Worm (Caenorhabditis elegans): ENCODE data around the gene F25F2.1.
A peak's percentile ranks its signal among the peaks of the same experiment; 100 is the strongest.

Gene F25F2.1

ce11 chrIII:4468812-4469211 is 39.8 kb upstream of the F25F2.1 start, which contains the start of gene mstr-2:
Gene mstr-2 (plus strand): TSS chrIII:4469112.
- TF ChIP-seq zag-1 (tag; optimal IDR thresholded peaks at IDR 0.05) (no peak), unc-62 (GFP tag; optimal IDR thresholded peaks at IDR 0.05 in 1 of 2) (peak in 1 of 2 experiments; percentile 48), unc-62 (tag; optimal IDR thresholded peaks at IDR 0.05) (no peak)

DNA sequence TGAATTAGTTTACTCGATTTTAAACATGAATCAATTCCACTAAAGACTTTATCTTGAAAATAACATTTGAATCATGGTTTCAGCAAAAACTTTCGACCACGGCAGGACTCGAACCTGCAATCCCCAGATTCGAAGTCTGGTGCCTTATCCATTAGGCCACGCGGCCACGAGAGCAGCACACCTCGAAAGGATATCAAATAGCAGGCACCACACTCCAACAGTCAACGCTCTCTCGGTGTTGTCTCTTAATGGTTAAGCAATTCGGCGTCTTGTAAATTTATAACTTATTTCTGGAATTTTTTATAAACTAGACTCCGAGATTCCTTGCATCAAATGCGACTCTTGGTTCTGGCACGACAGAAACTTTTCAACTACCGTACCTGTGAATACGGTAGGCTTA is 37.9 kb upstream of the F25F2.1 start:
- TF ChIP-seq T20F7.1 (GFP tag; optimal IDR thresholded peaks at IDR 0.05) (no peak), mxl-3 (GFP tag; optimal IDR thresholded peaks at IDR 0.05) (no peak), duxl-1 (tag; optimal IDR thresholded peaks at IDR 0.05; ENCODE audit: poor library complexity) (peak; percentile 86), ceh-32 (tag; optimal IDR thresholded peaks at IDR 0.05; ENCODE audit: poor library complexity) (no peak), hif-1 (tag; optimal IDR thresholded peaks at IDR 0.05) (peak in 1 of 2 experiments; percentile 55), pqm-1 (tag; optimal IDR thresholded peaks at IDR 0.05) (no peak), snpc-1.2 (GFP tag; IDR thresholded peaks at IDR 0.05) (peak; percentile 74), nhr-48 (tag; optimal IDR thresholded peaks at IDR 0.05) (peak; percentile 80), lin-38 (GFP tag; IDR thresholded peaks at IDR 0.05) (peak; percentile 77), lim-7 (GFP tag; IDR thresholded peaks at IDR 0.05) (peak; percentile 84), saeg-2 (GFP tag; IDR thresholded peaks at IDR 0.05) (peak; percentile 48; the same call in 1 of the 2 replicates), daf-19 (GFP tag; conservative IDR thresholded peaks at IDR 0.05) (peak; percentile 73), attf-4 (tag; optimal IDR thresholded peaks at IDR 0.05) (no peak), ces-1 (GFP tag; optimal IDR thresholded peaks at IDR 0.05) (no peak), ztf-7 (tag; optimal IDR thresholded peaks at IDR 0.05) (peak; percentile 64), skn-1 (tag; optimal IDR thresholded peaks at IDR 0.05) (no peak), nhr-76 (tag; optimal IDR thresholded peaks at IDR 0.05) (no peak), ama-1 (optimal IDR thresholded peaks at IDR 0.05) (no peak), egl-27 (tag; optimal IDR thresholded peaks at IDR 0.05) (no peak), jun-1 (tag; optimal IDR thresholded peaks at IDR 0.05) (no peak), mdl-1 (tag; optimal IDR thresholded peaks at IDR 0.05) (no peak), ZK546.5 (tag; optimal IDR thresholded peaks at IDR 0.05) (no peak), lin-1 (GFP tag; IDR thresholded peaks at IDR 0.05) (peak; percentile 34; the same call in 1 of the 2 replicates), lin-15B (tag; optimal IDR thresholded peaks at IDR 0.05) (no peak), egl-43 (GFP tag; IDR thresholded peaks at IDR 0.05) (peak; percentile 91), ceh-44 (GFP tag; IDR thresholded peaks at IDR 0.05) (peak; percentile 87), pha-4 (GFP tag; IDR thresholded peaks at IDR 0.05) (peak; percentile 75), pha-4 (tag; optimal IDR thresholded peaks at IDR 0.05) (no peak), rbr-2 (tag; optimal IDR thresholded peaks at IDR 0.05) (peak; percentile 57), zip-11 (GFP tag; IDR thresholded peaks at IDR 0.05) (no peak), Y48G9A.11 (GFP tag; IDR thresholded peaks at IDR 0.05) (peak; percentile 49), nhr-10 (tag; optimal IDR thresholded peaks at IDR 0.05) (no peak), snpc-4 (tag; optimal IDR thresholded peaks at IDR 0.05) (no peak), mxl-2 (GFP tag; conservative IDR thresholded peaks at IDR 0.05) (no peak), lir-3 (tag; optimal IDR thresholded peaks at IDR 0.05) (peak; percentile 59), dmd-8 (GFP tag; IDR thresholded peaks at IDR 0.05) (peak; percentile 86), cey-2 (tag; optimal IDR thresholded peaks at IDR 0.05; ENCODE audit: borderline replicate concordance, insufficient read depth) (no peak), madf-9 (GFP tag; conservative IDR thresholded peaks at IDR 0.05) (peak; percentile 52; the same call in 1 of the 2 replicates), Y5F2A.4 (GFP tag; optimal IDR thresholded peaks at IDR 0.05) (peak; percentile 77), lin-29 (GFP tag; IDR thresholded peaks at IDR 0.05) (no peak), zip-2 (tag; optimal IDR thresholded peaks at IDR 0.05) (no peak), T26A8.4 (GFP tag; IDR thresholded peaks at IDR 0.05) (peak; percentile 87), lsy-2 (tag; optimal IDR thresholded peaks at IDR 0.05) (peak; percentile 13 to 88), aly-2 (tag; optimal IDR thresholded peaks at IDR 0.05) (peak; percentile 58), lin-39 (tag; optimal IDR thresholded peaks at IDR 0.05) (no peak), D1046.2 (GFP tag; IDR thresholded peaks at IDR 0.05) (peak; percentile 78), spr-1 (tag; optimal IDR thresholded peaks at IDR 0.05) (peak; percentile 82), zfp-2 (tag; optimal IDR thresholded peaks at IDR 0.05) (peak; percentile 50)
